Fruit fly (Drosophila melanogaster) whole organism, embryonic: ENCODE measurements around the gene CG46463.
A peak's percentile ranks its signal among the peaks of the same experiment; 100 is the strongest.

Source experiments
- Atf6 ChIP-seq: fragments of 200-800 bp; sonication (Bioruptor generic); IDR thresholded peaks from 2 replicates; pipeline ENCODE4 v1.3.6; 2022; ENCODE audit warnings: missing biosample characterization, missing genetic modification characterization
- CG10431 ChIP-seq: fragments of 200-800 bp; sonication (Bioruptor generic); optimal IDR thresholded peaks from 3 replicates; lab custom pipeline; 2018; ENCODE audit warnings: missing biosample characterization, mild to moderate bottlenecking, missing genetic modification characterization
- CG10654 ChIP-seq: fragments of 200-800 bp; sonication (Bioruptor generic); optimal IDR thresholded peaks from 2 replicates; lab custom pipeline; 2016; ENCODE audit warnings: missing biosample characterization, missing genetic modification characterization
- CG11398 ChIP-seq: fragments of 200-800 bp; sonication (Bioruptor generic); optimal IDR thresholded peaks from 2 replicates; lab custom pipeline; 2016; ENCODE audit warnings: missing biosample characterization, missing genetic modification characterization
- CG11456 ChIP-seq: fragments of 200-800 bp; sonication (Bioruptor generic); IDR thresholded peaks from 3 replicates; pipeline ENCODE4 v1.3.6; 2022; ENCODE audit warnings: missing biosample characterization, missing genetic modification characterization
- CG12155 ChIP-seq: fragments of 200-800 bp; sonication (Bioruptor generic); optimal IDR thresholded peaks from 3 replicates; lab custom pipeline; 2016; ENCODE audit warnings: missing biosample characterization, missing genetic modification characterization
- CG12744 ChIP-seq: fragments of 200-800 bp; sonication (Bioruptor generic); optimal IDR thresholded peaks from 2 replicates; lab custom pipeline; 2016; ENCODE audit warnings: missing biosample characterization, missing genetic modification characterization
- CG13287 ChIP-seq: fragments of 200-800 bp; sonication (Bioruptor generic); IDR thresholded peaks from 2 replicates; pipeline ENCODE4 v1.3.6; 2022; ENCODE audit warnings: missing biosample characterization, missing genetic modification characterization; ENCODE audit not compliant: partially characterized antibody
- CG13296 ChIP-seq: fragments of 200-800 bp; sonication (Bioruptor generic); optimal IDR thresholded peaks from 3 replicates; lab custom pipeline; 2018; ENCODE audit warnings: missing biosample characterization, mild to moderate bottlenecking, missing genetic modification characterization
- CG15696 ChIP-seq: fragments of 200-800 bp; sonication (Bioruptor generic); optimal IDR thresholded peaks from 2 replicates; lab custom pipeline; 2019; ENCODE audit warnings: missing biosample characterization, mild to moderate bottlenecking, missing genetic modification characterization, moderate library complexity
- CG3407 ChIP-seq: fragments of 200-800 bp; sonication (Bioruptor generic); optimal IDR thresholded peaks from 2 replicates; lab custom pipeline; 2018; ENCODE audit warnings: missing biosample characterization, mild to moderate bottlenecking, missing genetic modification characterization
- CG34224 ChIP-seq: fragments of 200-800 bp; sonication (Bioruptor generic); IDR thresholded peaks from 3 replicates; pipeline ENCODE4 v1.3.6; 2022; ENCODE audit warnings: missing biosample characterization, missing genetic modification characterization; ENCODE audit not compliant: partially characterized antibody
- CG4820 ChIP-seq: fragments of 200-800 bp; sonication (Bioruptor generic); optimal IDR thresholded peaks from 3 replicates; lab custom pipeline; 2016; ENCODE audit warnings: missing biosample characterization, missing genetic modification characterization
- CG5180 ChIP-seq: fragments of 200-800 bp; sonication (Bioruptor generic); optimal IDR thresholded peaks from 3 replicates; lab custom pipeline; 2017; ENCODE audit warnings: missing biosample characterization, missing genetic modification characterization, mild to moderate bottlenecking, moderate library complexity, missing genetic modification reagents
- CG6175 ChIP-seq: fragments of 200-800 bp; sonication (Bioruptor generic); IDR thresholded peaks from 3 replicates; pipeline ENCODE4 v1.3.6; 2022; ENCODE audit warnings: missing biosample characterization, missing genetic modification characterization
- CrebB ChIP-seq: fragments of 200-800 bp; sonication (Bioruptor generic); optimal IDR thresholded peaks from 3 replicates; lab custom pipeline; 2018; ENCODE audit warnings: missing biosample characterization, mild to moderate bottlenecking, missing genetic modification characterization
- Deaf1 ChIP-seq: fragments of 200-800 bp; optimal IDR thresholded peaks from 3 replicates; lab custom pipeline; 2019; ENCODE audit warnings: missing biosample characterization, mild to moderate bottlenecking, missing genetic modification characterization, moderate library complexity
- Dip2 ChIP-seq: fragments of 200-800 bp; sonication (Bioruptor generic); IDR thresholded peaks from 2 replicates; pipeline ENCODE4 v1.3.6; 2022; ENCODE audit warnings: missing biosample characterization, missing genetic modification characterization
- HLH4C ChIP-seq: fragments of 200-800 bp; sonication (Bioruptor generic); IDR thresholded peaks from 3 replicates; pipeline ENCODE4 v1.3.6; 2022; ENCODE audit warnings: missing biosample characterization, missing genetic modification characterization; ENCODE audit not compliant: partially characterized antibody
- HmgD ChIP-seq: fragments of 200-800 bp; sonication (Bioruptor generic); optimal IDR thresholded peaks from 3 replicates; lab custom pipeline; 2016; ENCODE audit warnings: missing biosample characterization, missing genetic modification characterization
- HmgZ ChIP-seq: fragments of 200-800 bp; sonication (Bioruptor generic); optimal IDR thresholded peaks from 2 replicates; lab custom pipeline; 2018; ENCODE audit warnings: missing biosample characterization, mild to moderate bottlenecking, missing genetic modification characterization
- Lim3 ChIP-seq: fragments of 200-800 bp; sonication (Bioruptor generic); IDR thresholded peaks from 2 replicates; pipeline ENCODE4 v1.3.6; 2022; ENCODE audit warnings: missing biosample characterization, missing genetic modification characterization
- NC2α ChIP-seq: fragments of 200-800 bp; sonication (Bioruptor generic); optimal IDR thresholded peaks from 2 replicates; lab custom pipeline; 2016; ENCODE audit warnings: missing biosample characterization, missing genetic modification characterization
- Ravus ChIP-seq: fragments of 200-800 bp; sonication (Bioruptor generic); IDR thresholded peaks from 2 replicates; pipeline ENCODE4 v1.3.6; 2022; ENCODE audit warnings: missing biosample characterization, missing genetic modification characterization
- Rfx ChIP-seq: fragments of 200-800 bp; sonication (Bioruptor generic); IDR thresholded peaks from 2 replicates; pipeline ENCODE4 v1.3.6; 2022; ENCODE audit warnings: missing biosample characterization, missing genetic modification characterization
- Scr ChIP-seq: fragments of 200-800 bp; sonication (Bioruptor generic); IDR thresholded peaks from 2 replicates; pipeline ENCODE4 v1.3.6; 2022; ENCODE audit warnings: missing biosample characterization, missing genetic modification characterization; ENCODE audit not compliant: partially characterized antibody
- TFAM ChIP-seq: fragments of 200-800 bp; sonication (Bioruptor generic); optimal IDR thresholded peaks from 2 replicates; lab custom pipeline; 2017; ENCODE audit warnings: missing biosample characterization, missing genetic modification characterization, inconsistent platforms
- Tbp ChIP-seq: fragments of >200 bp; optimal IDR thresholded peaks from 2 replicates; lab custom pipeline; 2018; ENCODE audit warnings: missing biosample characterization, missing genetic modification characterization
- ase ChIP-seq: fragments of 200-800 bp; sonication (Bioruptor generic); IDR thresholded peaks from 3 replicates; pipeline ENCODE4 v1.3.6; 2022; ENCODE audit warnings: missing biosample characterization, missing genetic modification characterization
- bowl ChIP-seq: fragments of 200-800 bp; sonication (Bioruptor generic); IDR thresholded peaks from 2 replicates; pipeline ENCODE4 v1.3.6; 2022; ENCODE audit warnings: missing biosample characterization, missing genetic modification characterization
- dpn ChIP-seq, 2 experiments: fragments of 200-800 bp; sonication (Bioruptor generic); optimal IDR thresholded peaks; 3 replicates each; lab custom pipeline; 2016; ENCODE audit warnings: missing biosample characterization in 2 of 2, missing genetic modification characterization in 2 of 2
- eve ChIP-seq, 2 experiments: fragments of >200 bp; optimal IDR thresholded peaks; 2 replicates each; lab custom pipeline; 2017; ENCODE audit warnings: missing biosample characterization in 2 of 2, missing genetic modification characterization in 2 of 2
- fd96Cb ChIP-seq: fragments of 200-800 bp; sonication (Bioruptor generic); optimal IDR thresholded peaks from 2 replicates; lab custom pipeline; 2018; ENCODE audit warnings: missing biosample characterization, mild to moderate bottlenecking, missing genetic modification characterization, moderate library complexity
- fru ChIP-seq: fragments of >200 bp; optimal IDR thresholded peaks from 2 replicates; lab custom pipeline; 2017
- gro ChIP-seq: fragments of 200-800 bp; sonication (Bioruptor generic); optimal IDR thresholded peaks from 2 replicates; lab custom pipeline; 2016; ENCODE audit warnings: missing biosample characterization, missing genetic modification characterization
- gt ChIP-seq: fragments of 200-800 bp; sonication (Bioruptor generic); IDR thresholded peaks from 2 replicates; pipeline ENCODE4 v1.3.6; 2022; ENCODE audit warnings: missing biosample characterization, missing genetic modification characterization
- hb ChIP-seq: fragments of 200-800 bp; sonication (Bioruptor generic); IDR thresholded peaks from 3 replicates; pipeline ENCODE4 v1.3.6; 2022; ENCODE audit warnings: missing biosample characterization, missing genetic modification characterization; ENCODE audit not compliant: partially characterized antibody
- ind ChIP-seq: fragments of 200-800 bp; sonication (Bioruptor generic); optimal IDR thresholded peaks from 3 replicates; lab custom pipeline; 2016; ENCODE audit warnings: missing biosample characterization, missing genetic modification characterization
- mirr ChIP-seq: fragments of 200-800 bp; sonication (Bioruptor generic); optimal IDR thresholded peaks from 3 replicates; lab custom pipeline; 2018; ENCODE audit warnings: missing biosample characterization, mild to moderate bottlenecking, missing genetic modification characterization
- mld ChIP-seq: fragments of 200-800 bp; sonication (Bioruptor generic); IDR thresholded peaks from 3 replicates; pipeline ENCODE4 v1.3.6; 2022; ENCODE audit warnings: missing biosample characterization, missing genetic modification characterization; ENCODE audit not compliant: partially characterized antibody
- p53 ChIP-seq: fragments of 200-800 bp; sonication (Bioruptor generic); optimal IDR thresholded peaks from 2 replicates; lab custom pipeline; 2016; ENCODE audit warnings: missing biosample characterization, missing genetic modification characterization
- pho ChIP-seq: fragments of 200-800 bp; sonication (Bioruptor generic); optimal IDR thresholded peaks from 2 replicates; lab custom pipeline; 2016; ENCODE audit warnings: missing biosample characterization, missing genetic modification characterization
- row ChIP-seq: fragments of 200-800 bp; sonication (Bioruptor generic); IDR thresholded peaks from 3 replicates; pipeline ENCODE4 v1.3.6; 2022; ENCODE audit warnings: missing biosample characterization, missing genetic modification characterization
- sc ChIP-seq, 3 experiments: fragments of >200 bp in 2 of 3; fragments of 200-800 bp in 1 of 3; sonication (Bioruptor generic) in 1 of 3; optimal IDR thresholded peaks; 2 replicates in 2 of 3; 3 replicates in 1 of 3; lab custom pipeline; 2017; ENCODE audit warnings: mild to moderate bottlenecking in 1 of 3, missing biosample characterization in 1 of 3, missing genetic modification characterization in 1 of 3, missing genetic modification reagents in 1 of 3
- seq ChIP-seq: fragments of 200-800 bp; sonication (Bioruptor generic); IDR thresholded peaks from 2 replicates; pipeline ENCODE4 v1.3.6; 2022; ENCODE audit warnings: missing biosample characterization, missing genetic modification characterization
- tll ChIP-seq, 2 experiments: fragments of 200-800 bp in 1 of 2; fragments of >200 bp in 1 of 2; sonication (Bioruptor generic) in 1 of 2; optimal IDR thresholded peaks; 2 replicates each; lab custom pipeline; 2017 to 2019; ENCODE audit warnings: missing biosample characterization in 2 of 2, missing genetic modification characterization in 2 of 2, mild to moderate bottlenecking in 1 of 2, moderate library complexity in 1 of 2
- tup ChIP-seq: fragments of 200-800 bp; sonication (Bioruptor generic); optimal IDR thresholded peaks from 2 replicates; lab custom pipeline; 2016; ENCODE audit warnings: missing biosample characterization, mild to moderate bottlenecking, missing genetic modification characterization, moderate library complexity
- zen ChIP-seq: fragments of 200-800 bp; sonication (Bioruptor generic); optimal IDR thresholded peaks from 3 replicates; lab custom pipeline; 2018; ENCODE audit warnings: missing biosample characterization, mild to moderate bottlenecking, missing genetic modification characterization, moderate library complexity
- zf30C ChIP-seq: fragments of 200-800 bp; sonication (Bioruptor generic); optimal IDR thresholded peaks from 3 replicates; lab custom pipeline; 2018; ENCODE audit warnings: missing biosample characterization, mild to moderate bottlenecking, missing genetic modification characterization

CG46463 gene

DNA sequence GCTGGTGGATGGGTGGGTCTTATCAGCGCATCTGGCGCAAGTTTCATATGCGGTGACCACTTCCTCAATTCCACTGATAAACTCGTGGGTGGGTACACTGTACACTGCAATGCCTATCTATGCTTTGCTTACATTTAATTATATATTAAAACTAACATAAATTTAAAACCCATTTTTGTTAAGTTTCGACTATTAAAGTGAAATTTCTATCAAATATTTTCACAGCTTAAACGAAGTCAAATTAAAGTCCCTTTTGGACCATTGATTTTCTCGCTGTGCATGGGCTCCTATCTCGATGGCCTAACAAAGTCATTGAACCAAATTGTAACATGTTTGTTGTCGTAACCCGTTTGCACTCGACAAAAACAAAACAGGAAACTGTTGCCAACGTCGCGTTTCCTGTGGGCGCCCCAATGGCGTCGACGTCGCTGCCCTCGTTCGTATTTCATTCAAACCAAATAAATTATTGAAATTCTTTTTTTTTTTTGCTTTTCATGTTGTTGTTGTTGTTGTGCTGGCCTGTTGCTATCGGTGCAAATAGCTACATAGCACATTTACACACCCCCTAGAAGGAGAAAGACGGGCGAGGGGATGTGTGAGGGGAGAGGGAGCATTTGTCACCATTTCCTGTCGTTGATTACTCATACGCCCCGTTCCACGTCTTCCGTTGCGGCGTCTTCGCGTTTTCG is 28.3 kb upstream of the CG46463 start (continued):
- no peak for TF ChIP-seq mld (GFP tag; lab: Robert Waterston, UW)
- no peak for TF ChIP-seq Lim3
- TF ChIP-seq HmgZ (tag; lab: Kevin White, UChicago) = peak; percentile 82
- TF ChIP-seq hb (GFP tag; lab: Robert Waterston, UW) = no peak
- no peak for TF ChIP-seq Dip2 (GFP tag; lab: Robert Waterston, UW)
- TF ChIP-seq CG34224 (GFP tag; lab: Robert Waterston, UW) = no peak
- TF ChIP-seq CG4820 = peak; percentile 72
- TF ChIP-seq p53 (GFP tag; lab: Kevin White, UChicago) = no peak
- TF ChIP-seq pho (GFP tag; lab: Kevin White, UChicago) = peak; percentile 60
- no peak for TF ChIP-seq CG11398 (GFP tag; lab: Kevin White, UChicago)
- peak; percentile 94 for TF ChIP-seq Atf6
- peak; percentile 82 for TF ChIP-seq CG13296 (GFP tag; lab: Kevin White, UChicago)
- peak; percentile 4 for TF ChIP-seq tup (GFP tag; lab: Kevin White, UChicago)
- peak; percentile 39 for TF ChIP-seq CG15696 (tag; lab: Kevin White, UChicago)
- TF ChIP-seq seq = peak; percentile 78
- peak; percentile 76 for TF ChIP-seq Ravus
- TF ChIP-seq Tbp (GFP tag; lab: Kevin White, UChicago) = no peak
- TF ChIP-seq mirr = peak; percentile 48
- peak; percentile 63 for TF ChIP-seq CG3407 (GFP tag; lab: Kevin White, UChicago)
- no peak for TF ChIP-seq HmgD
- 0 out of 2 replicates have a peak, but pooled peaks have one; percentile 35 for TF ChIP-seq gt (GFP tag; lab: Robert Waterston, UW)
- TF ChIP-seq CG13287 = no peak
- TF ChIP-seq TFAM (GFP tag; lab: Kevin White, UChicago) = peak; percentile 45
- peak; percentile 83 for TF ChIP-seq CG11456 (GFP tag; lab: Robert Waterston, UW)
- peak; percentile 53 for TF ChIP-seq zf30C (GFP tag; lab: Kevin White, UChicago)
- peak; percentile 73 for TF ChIP-seq fd96Cb
- TF ChIP-seq CrebB (tag; lab: Kevin White, UChicago) = peak; percentile 71
- TF ChIP-seq row (GFP tag; lab: Robert Waterston, UW) = peak; percentile 94
- peak; percentile 39; the same call in 1 of the 2 replicates for TF ChIP-seq bowl (GFP tag; lab: Robert Waterston, UW)
- peak in 1 of 2 experiments; percentile 89 for TF ChIP-seq eve (GFP tag; optimal IDR thresholded peaks at IDR 0.05; lab: Kevin White, UChicago)
- peak; percentile 36; the same call in 1 of the 3 replicates for TF ChIP-seq CG6175 (GFP tag; lab: Robert Waterston, UW)
- TF ChIP-seq CG5180 (GFP tag; lab: Kevin White, UChicago) = peak; percentile 76
- TF ChIP-seq Deaf1 (tag; lab: Kevin White, UChicago) = peak; percentile 59
- TF ChIP-seq tll (GFP tag; optimal IDR thresholded peaks at IDR 0.05; lab: Kevin White, UChicago) = no peak
- TF ChIP-seq NC2α (GFP tag; lab: Kevin White, UChicago) = no peak
- peak; percentile 58 for TF ChIP-seq CG10654
- peak; percentile 23 for TF ChIP-seq gro (GFP tag; lab: Kevin White, UChicago)
- peak; percentile 55 for TF ChIP-seq zen (tag; lab: Kevin White, UChicago)
- peak; percentile 74 for TF ChIP-seq CG12155 (GFP tag; lab: Kevin White, UChicago)
- TF ChIP-seq sc (optimal IDR thresholded peaks at IDR 0.05; lab: Kevin White, UChicago) = no peak
- TF ChIP-seq sc (GFP tag; optimal IDR thresholded peaks at IDR 0.05; lab: Kevin White, UChicago) = peak; percentile 56
- peak; percentile 27 for TF ChIP-seq CG12744 (GFP tag; lab: Kevin White, UChicago)
- TF ChIP-seq ind (GFP tag; lab: Kevin White, UChicago) = peak; percentile 86
- TF ChIP-seq fru (lab: Kevin White, UChicago) = no peak
- no peak for TF ChIP-seq Scr (GFP tag; lab: Robert Waterston, UW)
- TF ChIP-seq ase (GFP tag; lab: Robert Waterston, UW) = peak; percentile 73; the same call in 1 of the 3 replicates
- peak; percentile 94 for TF ChIP-seq Rfx (GFP tag; lab: Robert Waterston, UW)
- peak; percentile 10 for TF ChIP-seq CG10431 (GFP tag; lab: Kevin White, UChicago)
- TF ChIP-seq HLH4C (GFP tag; lab: Robert Waterston, UW) = no peak
- TF ChIP-seq dpn (GFP tag; optimal IDR thresholded peaks at IDR 0.05; lab: Kevin White, UChicago) = peak; percentile 52 to 85
